Fruit fly (Drosophila melanogaster): ENCODE measurements around the gene beta-PheRS.

The beta-PheRS gene

DNA sequence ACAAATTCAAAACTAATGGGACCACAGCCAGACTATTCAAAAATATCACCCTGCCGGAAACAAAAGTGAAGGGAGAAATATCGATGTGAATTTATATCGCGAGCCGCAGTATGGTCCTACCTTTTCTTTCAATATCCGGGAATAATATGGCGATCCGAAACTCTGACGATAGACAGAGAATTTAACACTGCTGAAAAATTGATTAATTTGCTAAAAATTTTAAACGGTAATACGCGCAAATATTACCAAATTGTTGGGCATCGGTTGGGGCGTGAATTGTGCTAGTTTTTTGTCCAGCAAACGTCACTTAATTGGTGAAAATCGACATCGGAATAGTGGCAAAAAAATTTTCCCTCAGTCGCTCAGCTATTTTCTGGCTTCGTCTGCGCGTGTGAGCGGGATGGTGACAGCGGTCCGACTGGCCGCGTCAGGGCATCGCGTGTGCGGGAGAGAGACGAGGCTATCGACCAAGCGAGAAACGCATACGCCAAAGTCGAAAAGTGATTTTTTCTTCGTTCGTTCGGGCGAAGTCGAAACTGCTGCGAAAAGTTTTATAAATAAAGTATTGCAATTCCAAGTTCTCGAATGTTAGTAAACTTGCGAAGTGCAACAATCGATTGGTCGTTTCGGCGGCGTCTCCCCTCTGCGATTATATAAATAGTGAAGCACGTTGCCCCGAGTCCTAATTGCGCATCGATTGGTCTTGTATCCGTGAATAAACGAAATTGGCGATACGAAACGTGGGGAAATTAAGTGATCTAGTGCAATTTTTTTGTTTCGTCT is 21.9 kb downstream of the beta-PheRS start, which contains the start of gene mask (continued):
- TF ChIP-seq CG2712 (tag; optimal IDR thresholded peaks at IDR 0.05): peak; percentile 52
- peak; percentile 74 for TF ChIP-seq CG9437 (GFP tag; optimal IDR thresholded peaks at IDR 0.05)
- peak; percentile 70 for TF ChIP-seq al (GFP tag; IDR thresholded peaks at IDR 0.05)
- peak; percentile 93 for TF ChIP-seq NFAT (GFP tag; IDR thresholded peaks at IDR 0.05)
- peak; percentile 55; the same call in 1 of the 2 replicates for TF ChIP-seq CG11696 (GFP tag; IDR thresholded peaks at IDR 0.05)
- TF ChIP-seq Mes4 (GFP tag; optimal IDR thresholded peaks at IDR 0.05): peak; percentile 87
- no peak for TF ChIP-seq ftz-f1 (GFP tag; optimal IDR thresholded peaks at IDR 0.05)
- TF ChIP-seq BEAF-32 (GFP tag; optimal IDR thresholded peaks at IDR 0.05): peak; percentile 83
- peak; percentile 67 for TF ChIP-seq tgo (GFP tag; IDR thresholded peaks at IDR 0.05)
- TF ChIP-seq Ptx1 (GFP tag; IDR thresholded peaks at IDR 0.05): peak; percentile 70
- TF ChIP-seq mirr (GFP tag; optimal IDR thresholded peaks at IDR 0.05): peak; percentile 94
- TF ChIP-seq CG15073 (GFP tag; optimal IDR thresholded peaks at IDR 0.05): no peak
- peak; percentile 90 for TF ChIP-seq Sry-δ (GFP tag; optimal IDR thresholded peaks at IDR 0.05)
- no peak for TF ChIP-seq Ravus (GFP tag; IDR thresholded peaks at IDR 0.05)
- TF ChIP-seq CG15011 (GFP tag; optimal IDR thresholded peaks at IDR 0.05): peak; percentile 70
- TF ChIP-seq CrebB (tag; optimal IDR thresholded peaks at IDR 0.05): peak; percentile 85
- peak; percentile 76 for TF ChIP-seq BtbVII (GFP tag; optimal IDR thresholded peaks at IDR 0.05)
- TF ChIP-seq Bteb2 (GFP tag; optimal IDR thresholded peaks at IDR 0.05): peak; percentile 83
- TF ChIP-seq abd-A (tag; optimal IDR thresholded peaks at IDR 0.05): no peak
- peak; percentile 84 for TF ChIP-seq Camta (GFP tag; optimal IDR thresholded peaks at IDR 0.05)
- peak; percentile 53 for TF ChIP-seq gem (tag; optimal IDR thresholded peaks at IDR 0.05)
- TF ChIP-seq CG15479 (GFP tag; optimal IDR thresholded peaks at IDR 0.05): peak; percentile 4
- peak; percentile 95 for TF ChIP-seq CG11456 (GFP tag; IDR thresholded peaks at IDR 0.05)
- peak; percentile 78 for TF ChIP-seq CG3847 (GFP tag; IDR thresholded peaks at IDR 0.05)
- TF ChIP-seq CG12104 (GFP tag; optimal IDR thresholded peaks at IDR 0.05): peak; percentile 81
- peak; percentile 64 for TF ChIP-seq scrt (GFP tag; optimal IDR thresholded peaks at IDR 0.05)
- TF ChIP-seq CG4707 (GFP tag; optimal IDR thresholded peaks at IDR 0.05): peak; percentile 54
- no peak for TF ChIP-seq CG31388 (GFP tag; optimal IDR thresholded peaks at IDR 0.05)
- peak; percentile 41 for TF ChIP-seq gsb-n (tag; optimal IDR thresholded peaks at IDR 0.05)
- TF ChIP-seq CG30020 (tag; optimal IDR thresholded peaks at IDR 0.05): peak; percentile 32
- peak; percentile 77 for TF ChIP-seq eyg (GFP tag; optimal IDR thresholded peaks at IDR 0.05)
- TF ChIP-seq caup (GFP tag; optimal IDR thresholded peaks at IDR 0.05; ENCODE audit: severe bottlenecking): peak; percentile 91
- peak; percentile 73 for TF ChIP-seq repo (GFP tag; optimal IDR thresholded peaks at IDR 0.05)
- TF ChIP-seq Pdp1 (GFP tag; optimal IDR thresholded peaks at IDR 0.05): peak; percentile 65 to 83
- TF ChIP-seq sim (GFP tag; IDR thresholded peaks at IDR 0.05): peak; percentile 66
- no peak for TF ChIP-seq tap (tag; optimal IDR thresholded peaks at IDR 0.05)
- no peak for TF ChIP-seq CG11093 (GFP tag; IDR thresholded peaks at IDR 0.05)
- TF ChIP-seq grn (GFP tag; optimal IDR thresholded peaks at IDR 0.05): peak; percentile 69
- TF ChIP-seq CG9609 (GFP tag; optimal IDR thresholded peaks at IDR 0.05): peak; percentile 74
- TF ChIP-seq h (optimal IDR thresholded peaks at IDR 0.05): no peak
- TF ChIP-seq ranshi (GFP tag; IDR thresholded peaks at IDR 0.05): peak; percentile 68
- peak; percentile 89 for TF ChIP-seq CG12659 (GFP tag; optimal IDR thresholded peaks at IDR 0.05)
- TF ChIP-seq Oli (tag; optimal IDR thresholded peaks at IDR 0.05): peak; percentile 43
- peak; percentile 38 for TF ChIP-seq NC2α (GFP tag; optimal IDR thresholded peaks at IDR 0.05)
- no peak for TF ChIP-seq oc (tag; optimal IDR thresholded peaks at IDR 0.05)
- no peak for TF ChIP-seq pros (GFP tag; optimal IDR thresholded peaks at IDR 0.05)
- peak; percentile 71 for TF ChIP-seq CG3065 (GFP tag; optimal IDR thresholded peaks at IDR 0.05)
- TF ChIP-seq CG14860 (GFP tag; IDR thresholded peaks at IDR 0.05; ENCODE audit: partially characterized antibody): no peak
- peak; percentile 63 for TF ChIP-seq maf-S (GFP tag; optimal IDR thresholded peaks at IDR 0.05)
- TF ChIP-seq Rx (GFP tag; IDR thresholded peaks at IDR 0.05): peak; percentile 88

All from whole organism, embryonic.